Worm (Caenorhabditis elegans) whole organism, late embryonic: Measurements from ENCODE around the gene cwp-5.

Experiments used
- ama-1 ChIP-seq: fragments of 150-350 bp; optimal IDR thresholded peaks from 2 replicates; lab custom pipeline; 2014
- ceh-45 ChIP-seq: fragments of 200-800 bp; sonication (Bioruptor generic); IDR thresholded peaks from 2 replicates; pipeline ENCODE4 v1.3.6; 2022; ENCODE audit warnings: missing genetic modification reagents, missing genetic modification characterization, missing compliant biosample characterization
- ets-4 ChIP-seq: sonication (generic microtip); optimal IDR thresholded peaks from 2 replicates; lab custom pipeline; 2016; ENCODE audit warnings: missing genetic modification characterization, missing compliant biosample characterization
- hlh-30 ChIP-seq: sonication (generic microtip); optimal IDR thresholded peaks from 2 replicates; lab custom pipeline; 2017; ENCODE audit warnings: antibody characterized with exemption, missing genetic modification characterization, missing compliant biosample characterization; ENCODE audit not compliant: insufficient read depth
- nhr-11 ChIP-seq: fragments of 150-350 bp; optimal IDR thresholded peaks from 2 replicates; lab custom pipeline; 2014; ENCODE audit warnings: missing biosample characterization, missing genetic modification characterization
- pag-3 ChIP-seq: sonication (generic microtip); optimal IDR thresholded peaks from 2 replicates; lab custom pipeline; 2016; ENCODE audit warnings: missing compliant biosample characterization, missing genetic modification characterization, borderline replicate concordance
- rnt-1 ChIP-seq: sonication (generic microtip); optimal IDR thresholded peaks from 2 replicates; lab custom pipeline; 2016; ENCODE audit warnings: missing genetic modification characterization, missing compliant biosample characterization

ce11 chrX:13141440-13141839, 48.3 kb downstream of the cwp-5 start, which contains the start of gene F09A5.3:
- TF ChIP-seq nhr-11 (tag; lab: Kevin White, UChicago) (no peak), rnt-1 (peak; percentile 70), ama-1 (lab: Kevin White, UChicago) (no peak), ets-4 (tag; lab: Kevin White, UChicago) (no peak), hlh-30 (tag; lab: Kevin White, UChicago) (peak; percentile 77), pag-3 (tag; lab: Kevin White, UChicago) (no peak), ceh-45 (GFP tag; lab: Robert Waterston, UW) (no peak)
